Fruit fly (Drosophila melanogaster) whole organism, adult: ENCODE results near the gene Tao.

ENCODE experiments used
- CG11617 ChIP-seq: fragments of 200-800 bp; sonication (Bioruptor generic); optimal IDR thresholded peaks from 2 replicates; lab custom pipeline; 2017; ENCODE audit warnings: mild to moderate bottlenecking, missing biosample characterization, missing genetic modification reagents, missing genetic modification characterization
- CG12768 ChIP-seq: fragments of 200-800 bp; sonication (Bioruptor generic); optimal IDR thresholded peaks from 2 replicates; lab custom pipeline; 2017; ENCODE audit warnings: missing biosample characterization, missing genetic modification characterization, mild to moderate bottlenecking, moderate library complexity, missing genetic modification reagents
- CG14711 ChIP-seq: fragments of 200-800 bp; sonication (Bioruptor generic); optimal IDR thresholded peaks from 2 replicates; lab custom pipeline; 2018; ENCODE audit warnings: missing biosample characterization, mild to moderate bottlenecking, missing genetic modification characterization, moderate library complexity
- CG1620 ChIP-seq: fragments of 200-800 bp; sonication (Bioruptor generic); optimal IDR thresholded peaks from 2 replicates; lab custom pipeline; 2016; ENCODE audit warnings: missing biosample characterization, missing genetic modification characterization
- CG33017 ChIP-seq: fragments of 200-800 bp; sonication (Bioruptor generic); optimal IDR thresholded peaks from 2 replicates; lab custom pipeline; 2018; ENCODE audit warnings: missing biosample characterization, mild to moderate bottlenecking, missing genetic modification characterization, moderate library complexity
- CG5204 ChIP-seq: fragments of 200-800 bp; sonication (Bioruptor generic); optimal IDR thresholded peaks from 2 replicates; lab custom pipeline; 2016; ENCODE audit warnings: missing biosample characterization, missing genetic modification characterization
- CG7045 ChIP-seq: fragments of 200-800 bp; sonication (Bioruptor generic); optimal IDR thresholded peaks from 2 replicates; lab custom pipeline; 2017; ENCODE audit warnings: missing biosample characterization, mild to moderate bottlenecking, missing genetic modification characterization
- Crg-1 ChIP-seq: fragments of 200-800 bp; sonication (Bioruptor generic); optimal IDR thresholded peaks from 2 replicates; lab custom pipeline; 2016; ENCODE audit warnings: missing biosample characterization, missing genetic modification characterization
- Hr96 ChIP-seq: fragments of 200-800 bp; sonication (Bioruptor generic); optimal IDR thresholded peaks from 2 replicates; lab custom pipeline; 2016; ENCODE audit warnings: missing biosample characterization, missing genetic modification characterization
- Mnt ChIP-seq: fragments of 200-800 bp; sonication (Bioruptor generic); optimal IDR thresholded peaks from 2 replicates; lab custom pipeline; 2016; ENCODE audit warnings: missing biosample characterization, mild to moderate bottlenecking, missing genetic modification characterization
- bab1 ChIP-seq: fragments of 200-800 bp; sonication (Bioruptor generic); optimal IDR thresholded peaks from 3 replicates; lab custom pipeline; 2019; ENCODE audit warnings: missing biosample characterization, mild to moderate bottlenecking, missing genetic modification characterization, moderate library complexity
- cic ChIP-seq: fragments of 200-800 bp; sonication (Bioruptor generic); optimal IDR thresholded peaks from 2 replicates; lab custom pipeline; 2017; ENCODE audit warnings: missing biosample characterization, mild to moderate bottlenecking, missing genetic modification characterization, moderate library complexity
- cnc ChIP-seq, 2 experiments: fragments of >200 bp; optimal IDR thresholded peaks; 2 replicates each; lab custom pipeline; 2017
- kay ChIP-seq: fragments of 200-800 bp; sonication (Bioruptor generic); peaks from one replicate; lab custom pipeline; 2016; ENCODE audit warnings: missing biosample characterization, missing genetic modification characterization, borderline replicate concordance
- ovo ChIP-seq: fragments of 200-800 bp; sonication (Bioruptor generic); optimal IDR thresholded peaks from 2 replicates; lab custom pipeline; 2016; ENCODE audit warnings: missing biosample characterization, missing genetic modification characterization
- pad ChIP-seq: fragments of 200-800 bp; sonication (Bioruptor generic); optimal IDR thresholded peaks from 3 replicates; lab custom pipeline; 2017; ENCODE audit warnings: missing biosample characterization, missing genetic modification characterization, mild to moderate bottlenecking, moderate library complexity, missing genetic modification reagents
- tj ChIP-seq: fragments of 200-800 bp; sonication (Bioruptor generic); optimal IDR thresholded peaks from 3 replicates; lab custom pipeline; 2017; ENCODE audit warnings: missing biosample characterization, mild to moderate bottlenecking, missing genetic modification characterization, moderate library complexity
- toe ChIP-seq: fragments of 200-800 bp; sonication (Bioruptor generic); optimal IDR thresholded peaks from 2 replicates; lab custom pipeline; 2016; ENCODE audit warnings: missing biosample characterization, missing genetic modification characterization

Tao gene

dm6 chrX:19531642-19532041, 48.0 kb downstream of the Tao start, which contains the start of gene CG12231:
TSS of gene CG12231 (minus strand) at chrX:19531742.
- TF ChIP-seq tj (GFP tag; lab: Kevin White, UChicago), result no peak
- no peak for TF ChIP-seq CG1620 (GFP tag; lab: Kevin White, UChicago)
- no peak for TF ChIP-seq CG33017 (tag; lab: Kevin White, UChicago)
- TF ChIP-seq CG11617 (GFP tag; lab: Kevin White, UChicago), result no peak
- no peak for TF ChIP-seq Mnt (GFP tag; lab: Kevin White, UChicago)
- no peak for TF ChIP-seq kay (GFP tag; lab: Kevin White, UChicago)
- TF ChIP-seq toe (GFP tag; lab: Kevin White, UChicago), result no peak
- no peak for TF ChIP-seq bab1 (GFP tag; lab: Kevin White, UChicago)
- TF ChIP-seq cic (GFP tag; lab: Kevin White, UChicago), result no peak
- no peak for TF ChIP-seq CG12768

dm6 chrX:19522597-19522996, 57.0 kb downstream of the Tao start:
- TF ChIP-seq Mnt (GFP tag; lab: Kevin White, UChicago), result peak; percentile 36
- no peak for TF ChIP-seq CG14711 (tag; lab: Kevin White, UChicago)

dm6 chrX:19521753-19522383, 57.7 kb downstream of the Tao start, which contains the start of the genes Idh3a and CoRest:
TSS of gene Idh3a (minus strand) at chrX:19521810.
TSS of gene CoRest (plus strand) at chrX:19521929.
- TF ChIP-seq tj (GFP tag; lab: Kevin White, UChicago), result peak; percentile 9
- no peak for TF ChIP-seq CG5204 (GFP tag; lab: Kevin White, UChicago)
- TF ChIP-seq Mnt (GFP tag; lab: Kevin White, UChicago), result peak; percentile 18
- TF ChIP-seq bab1 (GFP tag; lab: Kevin White, UChicago), result peak; percentile 18
- no peak for TF ChIP-seq CG7045 (GFP tag; lab: Kevin White, UChicago)
- TF ChIP-seq toe (GFP tag; lab: Kevin White, UChicago), result peak; percentile 73
- no peak for TF ChIP-seq kay (GFP tag; lab: Kevin White, UChicago)
- peak; percentile 52 for TF ChIP-seq Hr96 (GFP tag; lab: Kevin White, UChicago)
- TF ChIP-seq pad, result peak; percentile 24
- TF ChIP-seq CG11617 (GFP tag; lab: Kevin White, UChicago), result peak; percentile 6

- peak; percentile 39 for TF ChIP-seq Mnt (GFP tag; lab: Kevin White, UChicago)
- no peak for TF ChIP-seq bab1 (GFP tag; lab: Kevin White, UChicago)
- peak; percentile 3 for TF ChIP-seq Crg-1
- TF ChIP-seq CG14711 (tag; lab: Kevin White, UChicago), result no peak
- TF ChIP-seq cic (GFP tag; lab: Kevin White, UChicago), result peak; percentile 16
Observed at dm6 chrX:19520888-19521287, 58.7 kb downstream of the Tao start.

- TF ChIP-seq tj (GFP tag; lab: Kevin White, UChicago) (no peak), cnc (optimal IDR thresholded peaks at IDR 0.05; lab: Kevin White, UChicago) (no peak), ovo (GFP tag; lab: Kevin White, UChicago) (no peak), CG14711 (tag; lab: Kevin White, UChicago) (no peak), Hr96 (GFP tag; lab: Kevin White, UChicago) (no peak), Crg-1 (no peak), CG33017 (tag; lab: Kevin White, UChicago) (no peak), CG7045 (GFP tag; lab: Kevin White, UChicago) (no peak), CG5204 (GFP tag; lab: Kevin White, UChicago) (no peak), CG11617 (GFP tag; lab: Kevin White, UChicago) (no peak), cic (GFP tag; lab: Kevin White, UChicago) (no peak), bab1 (GFP tag; lab: Kevin White, UChicago) (no peak), kay (GFP tag; lab: Kevin White, UChicago) (no peak), CG12768 (no peak)
Observed at dm6 chrX:19520376-19520775, 59.2 kb downstream of the Tao start.
